Worm (Caenorhabditis elegans): Measurements from ENCODE around the gene srw-139.

ce11 chrV:2999736-3000135 lies 14.5 kb upstream of the srw-139 start, which contains the start of gene srw-119:
- TF ChIP-seq snpc-4 (tag; optimal IDR thresholded peaks at IDR 0.05) (no peak), unc-62 (GFP tag; optimal IDR thresholded peaks at IDR 0.05) (no peak), ztf-4 (tag; optimal IDR thresholded peaks at IDR 0.05) (no peak), nhr-12 (tag; optimal IDR thresholded peaks at IDR 0.05) (no peak), elt-1 (tag; optimal IDR thresholded peaks at IDR 0.05) (no peak), nhr-237 (tag; optimal IDR thresholded peaks at IDR 0.05) (no peak), unc-55 (GFP tag; optimal IDR thresholded peaks at IDR 0.05) (no peak), C34F6.9 (tag; optimal IDR thresholded peaks at IDR 0.05) (no peak)
